In the genomic region with DNA sequence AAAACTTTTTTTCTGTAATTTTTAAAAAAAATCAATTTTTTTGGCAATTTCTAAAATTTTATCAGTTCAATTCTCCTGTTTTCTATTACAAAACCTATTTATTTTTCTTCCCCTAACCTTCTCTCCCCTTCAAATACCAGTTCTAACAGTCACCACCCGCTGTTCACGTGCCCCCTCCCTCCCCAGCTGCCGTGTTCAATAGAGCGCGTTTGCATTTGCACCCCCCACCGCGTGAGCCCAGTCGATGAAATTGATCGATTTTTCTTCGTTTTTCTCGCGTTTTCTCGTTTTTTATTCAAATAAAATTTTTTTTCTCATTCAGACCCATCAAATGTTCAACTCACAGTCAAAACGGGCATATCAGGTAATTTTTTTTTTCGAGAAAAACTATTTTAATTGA, we compare ENCODE assay signal across 2 worm cellular contexts.
TF ChIP-seq lines count a peak whose summit lies in the region.

A gene (plus strand): TSS at position 332 of the 400 bp plus-strand sequence.

TF ChIP-seq in whole organism, L1 larva, 84 proteins besides CTCF, POLR2A, EP300 and RAD21 (continued from another document):
- TF ChIP-seq ets-5 (GFP tag; IDR thresholded peaks at IDR 0.05; lab: Robert Waterston, UW) (no peak), Y116A8C.19 (tag; optimal IDR thresholded peaks at IDR 0.05; lab: Kevin White, UChicago; ENCODE audit: borderline replicate concordance) (no peak), snpc-4 (tag; optimal IDR thresholded peaks at IDR 0.05; lab: Kevin White, UChicago) (peak; percentile 44), ztf-11 (tag; optimal IDR thresholded peaks at IDR 0.05; lab: Kevin White, UChicago) (peak in 1 of 2 experiments; percentile 32), dpl-1 (GFP tag; optimal IDR thresholded peaks at IDR 0.05; lab: Kevin White, UChicago) (peak; percentile 55 to 75 (median 67)), zip-4 (GFP tag; optimal IDR thresholded peaks at IDR 0.05; lab: Kevin White, UChicago) (no peak), fos-1 (tag; optimal IDR thresholded peaks at IDR 0.05; lab: Kevin White, UChicago) (no peak), nhr-11 (tag; optimal IDR thresholded peaks at IDR 0.05; lab: Kevin White, UChicago) (no peak), hpl-2 (GFP tag; optimal IDR thresholded peaks at IDR 0.05; lab: Kevin White, UChicago) (no peak), C34B4.2 (tag; optimal IDR thresholded peaks at IDR 0.05; lab: Kevin White, UChicago) (no peak), unc-130 (tag; optimal IDR thresholded peaks at IDR 0.05; lab: Kevin White, UChicago) (peak; percentile 56), blmp-1 (tag; optimal IDR thresholded peaks at IDR 0.05; lab: Kevin White, UChicago) (peak; percentile 72), mep-1 (tag; optimal IDR thresholded peaks at IDR 0.05; lab: Kevin White, UChicago) (peak; percentile 88), C04F5.9 (tag; optimal IDR thresholded peaks at IDR 0.05; lab: Kevin White, UChicago) (no peak), ceh-82 (tag; optimal IDR thresholded peaks at IDR 0.05; lab: Kevin White, UChicago) (peak; percentile 42 to 78 (median 51)), ces-1 (GFP tag; optimal IDR thresholded peaks at IDR 0.05; lab: Kevin White, UChicago) (no peak), mef-2 (tag; optimal IDR thresholded peaks at IDR 0.05; lab: Kevin White, UChicago) (no peak), aha-1 (tag; optimal IDR thresholded peaks at IDR 0.05; lab: Kevin White, UChicago) (no peak), skn-1 (tag; optimal IDR thresholded peaks at IDR 0.05; lab: Kevin White, UChicago) (peak; percentile 81), ceh-63 (GFP tag; optimal IDR thresholded peaks at IDR 0.05; lab: Kevin White, UChicago) (no peak), unc-62 (GFP tag; optimal IDR thresholded peaks at IDR 0.05; lab: Kevin White, UChicago) (no peak), nhr-12 (tag; optimal IDR thresholded peaks at IDR 0.05; lab: Kevin White, UChicago) (no peak), lin-35 (GFP tag; optimal IDR thresholded peaks at IDR 0.05; lab: Kevin White, UChicago) (peak; percentile 56 to 85), snu-23 (GFP tag; optimal IDR thresholded peaks at IDR 0.05; lab: Kevin White, UChicago) (peak; percentile 75), pqm-1 (tag; optimal IDR thresholded peaks at IDR 0.05; lab: Kevin White, UChicago) (no peak), egl-27 (tag; optimal IDR thresholded peaks at IDR 0.05; lab: Kevin White, UChicago) (no peak)

TF ChIP-seq in whole organism, young adult, 124 proteins besides CTCF, POLR2A, EP300 and RAD21 (continued from another document):
- TF ChIP-seq rec-8 (tag; optimal IDR thresholded peaks at IDR 0.05; lab: Kevin White, UChicago) (no peak), F57A8.1 (GFP tag; optimal IDR thresholded peaks at IDR 0.05; lab: Kevin White, UChicago) (no peak), lsy-27 (tag; optimal IDR thresholded peaks at IDR 0.05; lab: Kevin White, UChicago; ENCODE audit: borderline replicate concordance, insufficient read depth) (no peak), F52B5.7 (tag; optimal IDR thresholded peaks at IDR 0.05; lab: Kevin White, UChicago) (no peak), nhr-80 (tag; optimal IDR thresholded peaks at IDR 0.05; lab: Kevin White, UChicago) (peak; percentile 33), Y53F4B.3 (GFP tag; IDR thresholded peaks at IDR 0.05; lab: Robert Waterston, UW) (no peak), B0019.2 (GFP tag; conservative IDR thresholded peaks at IDR 0.05; lab: Robert Waterston, UW) (no peak), F33H1.4 (GFP tag; IDR thresholded peaks at IDR 0.05; lab: Robert Waterston, UW) (no peak), Y56A3A.18 (GFP tag; IDR thresholded peaks at IDR 0.05; lab: Robert Waterston, UW) (peak; percentile 80; the same call in 1 of the 2 replicates), B0261.1 (tag; optimal IDR thresholded peaks at IDR 0.05; lab: Kevin White, UChicago) (no peak), T07F8.4 (tag; optimal IDR thresholded peaks at IDR 0.05; lab: Kevin White, UChicago) (no peak), tlf-1 (GFP tag; optimal IDR thresholded peaks at IDR 0.05; lab: Kevin White, UChicago) (peak; percentile 59), Y79H2A.3 (GFP tag; conservative IDR thresholded peaks at IDR 0.05; lab: Robert Waterston, UW) (no peak), efl-1 (GFP tag; optimal IDR thresholded peaks at IDR 0.05; lab: Kevin White, UChicago) (no peak), madf-10 (tag; optimal IDR thresholded peaks at IDR 0.05; lab: Kevin White, UChicago) (no peak), nfya-2 (GFP tag; IDR thresholded peaks at IDR 0.05; lab: Robert Waterston, UW) (no peak)
